Fruit fly (Drosophila melanogaster): ENCODE measurements around the gene CG4872.

- TF ChIP-seq fru (GFP tag; optimal IDR thresholded peaks at IDR 0.05) (no peak), Sp1 (GFP tag; optimal IDR thresholded peaks at IDR 0.05) (no peak), jim (GFP tag; optimal IDR thresholded peaks at IDR 0.05) (no peak), psq (GFP tag; optimal IDR thresholded peaks at IDR 0.05) (no peak), br (GFP tag; optimal IDR thresholded peaks at IDR 0.05) (no peak), Hr83 (GFP tag; optimal IDR thresholded peaks at IDR 0.05; ENCODE audit: poor library complexity, severe bottlenecking) (no peak), Rel (GFP tag; optimal IDR thresholded peaks at IDR 0.05) (no peak), Rel (tag; optimal IDR thresholded peaks at IDR 0.05) (peak; percentile 44), woc (GFP tag; optimal IDR thresholded peaks at IDR 0.05) (no peak)
Measured at dm6 chrX:16909297-16909696, 28.1 kb downstream of the CG4872 start.
